Worm (Caenorhabditis elegans) whole organism, L4 larva: ENCODE measurements around the gene clec-186.

Source experiments
- D1046.2 ChIP-seq: fragments of 200-800 bp; sonication (Bioruptor generic); IDR thresholded peaks from 2 replicates; pipeline ENCODE4 v1.3.6; 2022; ENCODE audit warnings: missing genetic modification characterization, missing compliant biosample characterization
- F37D6.2 ChIP-seq: sonication (generic microtip); optimal IDR thresholded peaks from 2 replicates; lab custom pipeline; 2016; ENCODE audit warnings: mild to moderate bottlenecking, missing genetic modification characterization, missing compliant biosample characterization
- F44E2.7 ChIP-seq: fragments of 200-800 bp; sonication (Bioruptor generic); IDR thresholded peaks from 2 replicates; pipeline ENCODE4 v2.1.2; 2022; ENCODE audit warnings: missing genetic modification characterization, missing compliant biosample characterization
- ZK337.2 ChIP-seq: fragments of 200-800 bp; sonication (Bioruptor generic); IDR thresholded peaks from 2 replicates; pipeline ENCODE4 v1.3.6; 2022; ENCODE audit warnings: missing genetic modification reagents, missing genetic modification characterization, missing compliant biosample characterization
- ZK546.5 ChIP-seq, 2 experiments: sonication (generic microtip); optimal IDR thresholded peaks; 2 replicates each; lab custom pipeline; 2017; ENCODE audit warnings: missing biosample characterization in 2 of 2, missing genetic modification characterization in 2 of 2
- arid-1 ChIP-seq: fragments of 200-800 bp; sonication (Bioruptor generic); conservative IDR thresholded peaks from 2 replicates; pipeline ENCODE4 v1.3.6; 2022; ENCODE audit warnings: missing genetic modification reagents, missing genetic modification characterization, missing compliant biosample characterization
- attf-4 ChIP-seq: sonication (generic microtip); optimal IDR thresholded peaks from 3 replicates; lab custom pipeline; 2017; ENCODE audit warnings: missing biosample characterization, missing genetic modification characterization
- ces-1 ChIP-seq: fragments of 150-350 bp; sonication (generic microtip); optimal IDR thresholded peaks from 4 replicates; lab custom pipeline; 2014; ENCODE audit warnings: missing biosample characterization, missing genetic modification reagents, missing genetic modification characterization
- ctbp-1 ChIP-seq: fragments of 200-800 bp; sonication (Bioruptor generic); IDR thresholded peaks from 2 replicates; pipeline ENCODE4 v1.3.6; 2022; ENCODE audit warnings: missing genetic modification reagents, missing genetic modification characterization, missing compliant biosample characterization
- daf-12 ChIP-seq: fragments of 150-350 bp; optimal IDR thresholded peaks from 2 replicates; lab custom pipeline; 2014; ENCODE audit warnings: missing biosample characterization, missing genetic modification reagents, missing genetic modification characterization
- daf-16 ChIP-seq, 3 experiments: sonication (generic microtip); optimal IDR thresholded peaks; 2 replicates each; lab custom pipeline; 2016 to 2017; ENCODE audit warnings: missing genetic modification characterization in 3 of 3, missing genetic modification reagents in 3 of 3, mild to moderate bottlenecking in 2 of 3, missing compliant biosample characterization in 2 of 3, missing biosample characterization in 1 of 3, moderate library complexity in 1 of 3
- daf-19 ChIP-seq: fragments of 200-800 bp; sonication (Bioruptor generic); conservative IDR thresholded peaks from 2 replicates; pipeline ENCODE4 v1.3.6; 2022; ENCODE audit warnings: missing genetic modification characterization, missing compliant biosample characterization
- dmd-6 ChIP-seq: fragments of 200-800 bp; sonication (Bioruptor generic); IDR thresholded peaks from 2 replicates; pipeline ENCODE4 v1.3.6; 2022; ENCODE audit warnings: missing genetic modification reagents, missing genetic modification characterization, missing compliant biosample characterization
- dpl-1 ChIP-seq: fragments of 150-350 bp; optimal IDR thresholded peaks from 2 replicates; lab custom pipeline; 2014; ENCODE audit warnings: missing biosample characterization, missing genetic modification reagents, missing genetic modification characterization
- egl-27 ChIP-seq: sonication (generic microtip); optimal IDR thresholded peaks from 3 replicates; lab custom pipeline; 2017; ENCODE audit warnings: missing biosample characterization, missing genetic modification reagents, missing genetic modification characterization
- fos-1 ChIP-seq: fragments of 150-350 bp; optimal IDR thresholded peaks from 2 replicates; lab custom pipeline; 2014; ENCODE audit warnings: missing biosample characterization, missing genetic modification characterization
- gei-8 ChIP-seq: fragments of 200-800 bp; sonication (Bioruptor generic); optimal IDR thresholded peaks from 2 replicates; lab custom pipeline; 2018; ENCODE audit warnings: mild to moderate bottlenecking, missing genetic modification characterization, missing compliant biosample characterization
- hlh-11 ChIP-seq: fragments of 200-800 bp; sonication (Bioruptor generic); optimal IDR thresholded peaks from 2 replicates; lab custom pipeline; 2018; ENCODE audit warnings: mild to moderate bottlenecking, missing genetic modification characterization, missing compliant biosample characterization
- lim-7 ChIP-seq: fragments of 200-800 bp; sonication (Bioruptor generic); IDR thresholded peaks from 2 replicates; pipeline ENCODE4 v1.3.6; 2022; ENCODE audit warnings: missing genetic modification characterization, missing compliant biosample characterization
- lin-38 ChIP-seq: fragments of 200-800 bp; sonication (Bioruptor generic); IDR thresholded peaks from 2 replicates; pipeline ENCODE4 v1.3.6; 2022; ENCODE audit warnings: missing genetic modification reagents, missing genetic modification characterization, missing compliant biosample characterization
- mdl-1 ChIP-seq, 2 experiments: fragments of 150-350 bp in 1 of 2; sonication (generic microtip) in 1 of 2; optimal IDR thresholded peaks; 2 replicates each; lab custom pipeline; 2014 to 2017; ENCODE audit warnings: missing biosample characterization in 2 of 2, missing genetic modification characterization in 2 of 2
- mes-2 ChIP-seq: sonication (generic microtip); optimal IDR thresholded peaks from 2 replicates; lab custom pipeline; 2016; ENCODE audit warnings: missing genotype, mild to moderate bottlenecking, missing genetic modification characterization, missing compliant biosample characterization; ENCODE audit not compliant: poor library complexity, severe bottlenecking
- nhr-10 ChIP-seq: fragments of 150-350 bp; optimal IDR thresholded peaks from 2 replicates; lab custom pipeline; 2014; ENCODE audit warnings: missing biosample characterization, missing genetic modification characterization
- nhr-102 ChIP-seq: sonication (generic microtip); optimal IDR thresholded peaks from 2 replicates; lab custom pipeline; 2016; ENCODE audit warnings: mild to moderate bottlenecking, missing genetic modification characterization, moderate library complexity, missing compliant biosample characterization
- nhr-25 ChIP-seq: sonication (generic microtip); optimal IDR thresholded peaks from 2 replicates; lab custom pipeline; 2017; ENCODE audit warnings: missing genetic modification characterization, mild to moderate bottlenecking, missing compliant biosample characterization, antibody characterized with exemption, moderate library complexity, borderline replicate concordance; ENCODE audit not compliant: insufficient read depth
- nhr-28 ChIP-seq: fragments of 150-350 bp; optimal IDR thresholded peaks from 2 replicates; lab custom pipeline; 2014; ENCODE audit warnings: missing biosample characterization, missing genetic modification characterization
- nhr-41 ChIP-seq: fragments of 200-800 bp; sonication (Bioruptor generic); IDR thresholded peaks from 2 replicates; pipeline ENCODE4 v1.3.6; 2022; ENCODE audit warnings: missing genetic modification reagents, missing genetic modification characterization, missing compliant biosample characterization
- nhr-77 ChIP-seq: fragments of 150-350 bp; optimal IDR thresholded peaks from 2 replicates; lab custom pipeline; 2014; ENCODE audit warnings: missing biosample characterization, missing genetic modification characterization
- php-3 ChIP-seq: fragments of 200-800 bp; sonication (Bioruptor generic); IDR thresholded peaks from 2 replicates; pipeline ENCODE4 v1.3.6; 2022; ENCODE audit warnings: missing genetic modification reagents, missing genetic modification characterization, missing compliant biosample characterization
- pqm-1 ChIP-seq: sonication (generic microtip); optimal IDR thresholded peaks from 2 replicates; lab custom pipeline; 2017; ENCODE audit warnings: missing biosample characterization, missing genetic modification characterization
- rbr-2 ChIP-seq: sonication (generic microtip); optimal IDR thresholded peaks from 2 replicates; lab custom pipeline; 2016; ENCODE audit warnings: missing genotype, missing genetic modification characterization, missing compliant biosample characterization
- skn-1 ChIP-seq: fragments of 150-350 bp; optimal IDR thresholded peaks from 2 replicates; lab custom pipeline; 2014; ENCODE audit warnings: missing biosample characterization, missing genetic modification characterization
- snpc-1.2 ChIP-seq: fragments of 200-800 bp; sonication (Bioruptor generic); IDR thresholded peaks from 2 replicates; pipeline ENCODE4 v1.3.6; 2022; ENCODE audit warnings: missing genetic modification reagents, missing genetic modification characterization, missing compliant biosample characterization
- spr-3 ChIP-seq: fragments of 200-800 bp; sonication (Bioruptor generic); optimal IDR thresholded peaks from 2 replicates; lab custom pipeline; 2018; ENCODE audit warnings: mild to moderate bottlenecking, missing genetic modification characterization, missing compliant biosample characterization
- unc-130 ChIP-seq: sonication (generic microtip); optimal IDR thresholded peaks from 2 replicates; lab custom pipeline; 2016; ENCODE audit warnings: missing genetic modification reagents, missing genetic modification characterization, missing compliant biosample characterization
- unc-39 ChIP-seq: sonication (generic microtip); optimal IDR thresholded peaks from 2 replicates; lab custom pipeline; 2017; ENCODE audit warnings: missing biosample characterization, missing genetic modification characterization
- vab-7 ChIP-seq: fragments of 200-800 bp; sonication (Bioruptor generic); IDR thresholded peaks from 2 replicates; pipeline ENCODE4 v1.3.6; 2022; ENCODE audit warnings: missing genetic modification reagents, missing genetic modification characterization, missing compliant biosample characterization
- zfp-3 ChIP-seq: fragments of 200-800 bp; sonication (Bioruptor generic); conservative IDR thresholded peaks from 2 replicates; pipeline ENCODE4 v1.3.6; 2022; ENCODE audit warnings: missing genetic modification reagents, missing genetic modification characterization, missing compliant biosample characterization
- zip-11 ChIP-seq: fragments of 200-800 bp; sonication (Bioruptor generic); IDR thresholded peaks from 2 replicates; pipeline ENCODE4 v1.3.6; 2022; ENCODE audit warnings: missing genetic modification characterization, missing compliant biosample characterization
- ztf-7 ChIP-seq: fragments of 150-350 bp; optimal IDR thresholded peaks from 2 replicates; lab custom pipeline; 2014; ENCODE audit warnings: missing biosample characterization, missing genetic modification characterization

Gene clec-186

ce11 chrIV:12869383-12869782 lies 3.5 kb downstream of the clec-186 start (continued):
- no peak for TF ChIP-seq fos-1 (tag; lab: Kevin White, UChicago)
- no peak for TF ChIP-seq zfp-3
- no peak for TF ChIP-seq unc-130 (GFP tag; lab: Kevin White, UChicago)
- no peak for TF ChIP-seq ZK337.2 (GFP tag; lab: Robert Waterston, UW)
- TF ChIP-seq lim-7 = no peak

- TF ChIP-seq snpc-1.2 (GFP tag; lab: Robert Waterston, UW) = no peak
- no peak for TF ChIP-seq nhr-41 (GFP tag; lab: Robert Waterston, UW)
- TF ChIP-seq nhr-102 (tag; lab: Kevin White, UChicago) = no peak
- no peak for TF ChIP-seq egl-27 (tag; lab: Kevin White, UChicago)
- no peak for TF ChIP-seq pqm-1 (tag; lab: Kevin White, UChicago)
- no peak for TF ChIP-seq rbr-2 (tag; lab: Kevin White, UChicago)
- no peak for TF ChIP-seq ces-1 (GFP tag; lab: Kevin White, UChicago)
- no peak for TF ChIP-seq arid-1
- TF ChIP-seq daf-12 (tag; lab: Kevin White, UChicago) = no peak
- no peak for TF ChIP-seq nhr-77
- TF ChIP-seq F37D6.2 (tag; lab: Kevin White, UChicago) = no peak
- no peak for TF ChIP-seq vab-7 (GFP tag; lab: Robert Waterston, UW)
- no peak for TF ChIP-seq php-3 (GFP tag; lab: Robert Waterston, UW)
- no peak for TF ChIP-seq skn-1 (tag; lab: Kevin White, UChicago)
- TF ChIP-seq spr-3 (GFP tag; lab: Kevin White, UChicago) = no peak
- no peak for TF ChIP-seq attf-4
These were observed 3.9 kb downstream of the clec-186 start for ce11 chrIV:12869812-12870211.

- TF ChIP-seq unc-39 (tag; lab: Kevin White, UChicago) (no peak), D1046.2 (GFP tag; lab: Robert Waterston, UW) (no peak), ctbp-1 (GFP tag; lab: Robert Waterston, UW) (no peak), daf-19 (GFP tag; lab: Robert Waterston, UW) (no peak), ztf-7 (tag; lab: Kevin White, UChicago) (no peak), nhr-25 (tag; lab: Kevin White, UChicago) (no peak), nhr-28 (tag; lab: Kevin White, UChicago) (peak; percentile 8), fos-1 (tag; lab: Kevin White, UChicago) (no peak), dpl-1 (GFP tag; lab: Kevin White, UChicago) (no peak), php-3 (GFP tag; lab: Robert Waterston, UW) (peak; percentile 70), zip-11 (GFP tag; lab: Robert Waterston, UW) (no peak), dmd-6 (GFP tag; lab: Robert Waterston, UW) (peak; percentile 21; the same call in 1 of the 2 replicates), hlh-11 (tag; lab: Kevin White, UChicago) (no peak), F37D6.2 (tag; lab: Kevin White, UChicago) (no peak), mes-2 (tag; lab: Kevin White, UChicago) (no peak), mdl-1 (tag; optimal IDR thresholded peaks at IDR 0.05; lab: Kevin White, UChicago) (no peak), daf-16 (GFP tag; optimal IDR thresholded peaks at IDR 0.05; lab: Kevin White, UChicago) (no peak), daf-16 (tag; optimal IDR thresholded peaks at IDR 0.05; lab: Kevin White, UChicago) (no peak), ZK546.5 (tag; optimal IDR thresholded peaks at IDR 0.05; lab: Kevin White, UChicago) (no peak), nhr-10 (tag; lab: Kevin White, UChicago) (no peak), lin-38 (GFP tag; lab: Robert Waterston, UW) (no peak), ZK337.2 (GFP tag; lab: Robert Waterston, UW) (no peak), F44E2.7 (GFP tag; lab: Robert Waterston, UW) (no peak), gei-8 (GFP tag; lab: Kevin White, UChicago) (no peak)
These were observed 4.4 kb downstream of the clec-186 start for ce11 chrIV:12870315-12870714.
